Worm (Caenorhabditis elegans) whole organism, L4 larva: ENCODE measurements around the gene tiar-1.

Experiments
- D1046.2 ChIP-seq: fragments of 200-800 bp; sonication (Bioruptor generic); IDR thresholded peaks from 2 replicates; pipeline ENCODE4 v1.3.6; 2022; ENCODE audit warnings: missing genetic modification characterization, missing compliant biosample characterization
- F26F4.8 ChIP-seq: fragments of 200-800 bp; sonication (Bioruptor generic); conservative IDR thresholded peaks from 2 replicates; pipeline ENCODE4 v1.3.6; 2022; ENCODE audit warnings: missing genetic modification characterization, missing compliant biosample characterization
- F44E2.7 ChIP-seq: fragments of 200-800 bp; sonication (Bioruptor generic); IDR thresholded peaks from 2 replicates; pipeline ENCODE4 v2.1.2; 2022; ENCODE audit warnings: missing genetic modification characterization, missing compliant biosample characterization
- F49E8.2 ChIP-seq: sonication (generic microtip); optimal IDR thresholded peaks from 2 replicates; lab custom pipeline; 2016; ENCODE audit warnings: missing compliant biosample characterization, mild to moderate bottlenecking, missing genetic modification characterization, borderline replicate concordance
- T20F7.1 ChIP-seq: fragments of 200-800 bp; sonication (Bioruptor generic); optimal IDR thresholded peaks from 2 replicates; lab custom pipeline; 2018; ENCODE audit warnings: mild to moderate bottlenecking, missing genetic modification characterization, missing compliant biosample characterization
- Y105C5A.15 ChIP-seq: fragments of 200-800 bp; sonication (Bioruptor generic); IDR thresholded peaks from 2 replicates; pipeline ENCODE4 v1.3.6; 2022; ENCODE audit warnings: missing genetic modification characterization, missing compliant biosample characterization
- aha-1 ChIP-seq: fragments of 150-350 bp; peaks from one replicate; lab custom pipeline; 2014; ENCODE audit warnings: missing biosample characterization, missing genetic modification characterization
- aly-2 ChIP-seq: sonication (generic microtip); optimal IDR thresholded peaks from 2 replicates; lab custom pipeline; 2018; ENCODE audit warnings: missing biosample characterization, missing genetic modification characterization
- arid-1 ChIP-seq: fragments of 200-800 bp; sonication (Bioruptor generic); conservative IDR thresholded peaks from 2 replicates; pipeline ENCODE4 v1.3.6; 2022; ENCODE audit warnings: missing genetic modification reagents, missing genetic modification characterization, missing compliant biosample characterization
- ceh-20 ChIP-seq: fragments of 200-800 bp; sonication (Bioruptor generic); IDR thresholded peaks from 2 replicates; pipeline ENCODE4 v1.3.6; 2022; ENCODE audit warnings: missing genetic modification reagents, missing genetic modification characterization, missing compliant biosample characterization
- ceh-28 ChIP-seq: fragments of 150-350 bp; optimal IDR thresholded peaks from 2 replicates; lab custom pipeline; 2014; ENCODE audit warnings: missing biosample characterization, missing genetic modification reagents, missing genetic modification characterization
- ceh-62 ChIP-seq: sonication (generic microtip); optimal IDR thresholded peaks from 2 replicates; lab custom pipeline; 2017; ENCODE audit warnings: missing biosample characterization, missing genetic modification characterization
- ctbp-1 ChIP-seq: fragments of 200-800 bp; sonication (Bioruptor generic); IDR thresholded peaks from 2 replicates; pipeline ENCODE4 v1.3.6; 2022; ENCODE audit warnings: missing genetic modification reagents, missing genetic modification characterization, missing compliant biosample characterization
- daf-16 ChIP-seq, 3 experiments: sonication (generic microtip); optimal IDR thresholded peaks; 2 replicates each; lab custom pipeline; 2016 to 2017; ENCODE audit warnings: missing genetic modification characterization in 3 of 3, missing genetic modification reagents in 3 of 3, mild to moderate bottlenecking in 2 of 3, missing compliant biosample characterization in 2 of 3, missing biosample characterization in 1 of 3, moderate library complexity in 1 of 3
- dmd-6 ChIP-seq: fragments of 200-800 bp; sonication (Bioruptor generic); IDR thresholded peaks from 2 replicates; pipeline ENCODE4 v1.3.6; 2022; ENCODE audit warnings: missing genetic modification reagents, missing genetic modification characterization, missing compliant biosample characterization
- dmd-8 ChIP-seq: fragments of 200-800 bp; sonication (Bioruptor generic); IDR thresholded peaks from 2 replicates; pipeline ENCODE4 v1.3.6; 2022; ENCODE audit warnings: missing genetic modification characterization, missing compliant biosample characterization
- dve-1 ChIP-seq: sonication (generic microtip); optimal IDR thresholded peaks from 2 replicates; lab custom pipeline; 2017; ENCODE audit warnings: antibody characterized with exemption, mild to moderate bottlenecking, missing genetic modification characterization, missing compliant biosample characterization; ENCODE audit not compliant: insufficient read depth
- fos-1 ChIP-seq: fragments of 150-350 bp; optimal IDR thresholded peaks from 2 replicates; lab custom pipeline; 2014; ENCODE audit warnings: missing biosample characterization, missing genetic modification characterization
- gei-8 ChIP-seq: fragments of 200-800 bp; sonication (Bioruptor generic); optimal IDR thresholded peaks from 2 replicates; lab custom pipeline; 2018; ENCODE audit warnings: mild to moderate bottlenecking, missing genetic modification characterization, missing compliant biosample characterization
- hif-1 ChIP-seq, 2 experiments: sonication (generic microtip); optimal IDR thresholded peaks; 2 replicates each; lab custom pipeline; 2016 to 2017; ENCODE audit warnings: missing compliant biosample characterization in 2 of 2, missing genetic modification characterization in 2 of 2, missing genetic modification reagents in 2 of 2, missing genotype in 2 of 2, mild to moderate bottlenecking in 1 of 2
- hlh-11 ChIP-seq: fragments of 200-800 bp; sonication (Bioruptor generic); optimal IDR thresholded peaks from 2 replicates; lab custom pipeline; 2018; ENCODE audit warnings: mild to moderate bottlenecking, missing genetic modification characterization, missing compliant biosample characterization
- jun-1 ChIP-seq: fragments of 150-350 bp; optimal IDR thresholded peaks from 2 replicates; lab custom pipeline; 2014; ENCODE audit warnings: missing biosample characterization, missing genetic modification reagents, missing genetic modification characterization
- lin-15B ChIP-seq: fragments of 150-350 bp; sonication (generic microtip); optimal IDR thresholded peaks from 3 replicates; lab custom pipeline; 2014; ENCODE audit warnings: missing biosample characterization, missing genetic modification characterization
- lin-29 ChIP-seq: fragments of 200-800 bp; sonication (Bioruptor generic); IDR thresholded peaks from 2 replicates; pipeline ENCODE4 v1.3.6; 2022; ENCODE audit warnings: missing genetic modification reagents, missing genetic modification characterization, missing compliant biosample characterization
- madf-9 ChIP-seq: fragments of 200-800 bp; sonication (Bioruptor generic); conservative IDR thresholded peaks from 2 replicates; pipeline ENCODE4 v1.3.6; 2022; ENCODE audit warnings: missing genetic modification reagents, missing genetic modification characterization, missing compliant biosample characterization
- mep-1 ChIP-seq: fragments of 150-350 bp; sonication (generic microtip); optimal IDR thresholded peaks from 3 replicates; lab custom pipeline; 2014; ENCODE audit warnings: missing biosample characterization, missing genetic modification characterization
- mxl-2 ChIP-seq: fragments of 200-800 bp; sonication (Bioruptor generic); conservative IDR thresholded peaks from 2 replicates; pipeline ENCODE4 v1.3.6; 2022; ENCODE audit warnings: missing genetic modification reagents, missing genetic modification characterization, missing compliant biosample characterization
- mxl-3 ChIP-seq: fragments of 200-800 bp; sonication (Bioruptor generic); optimal IDR thresholded peaks from 2 replicates; lab custom pipeline; 2018; ENCODE audit warnings: mild to moderate bottlenecking, missing genetic modification characterization, missing compliant biosample characterization
- nhr-10 ChIP-seq: fragments of 150-350 bp; optimal IDR thresholded peaks from 2 replicates; lab custom pipeline; 2014; ENCODE audit warnings: missing biosample characterization, missing genetic modification characterization
- nhr-111 ChIP-seq: fragments of 200-800 bp; sonication (Bioruptor generic); optimal IDR thresholded peaks from 2 replicates; lab custom pipeline; 2018; ENCODE audit warnings: mild to moderate bottlenecking, missing genetic modification characterization, missing compliant biosample characterization
- nhr-25 ChIP-seq: sonication (generic microtip); optimal IDR thresholded peaks from 2 replicates; lab custom pipeline; 2017; ENCODE audit warnings: missing genetic modification characterization, mild to moderate bottlenecking, missing compliant biosample characterization, antibody characterized with exemption, moderate library complexity, borderline replicate concordance; ENCODE audit not compliant: insufficient read depth
- nhr-28 ChIP-seq: fragments of 150-350 bp; optimal IDR thresholded peaks from 2 replicates; lab custom pipeline; 2014; ENCODE audit warnings: missing biosample characterization, missing genetic modification characterization
- nhr-41 ChIP-seq: fragments of 200-800 bp; sonication (Bioruptor generic); IDR thresholded peaks from 2 replicates; pipeline ENCODE4 v1.3.6; 2022; ENCODE audit warnings: missing genetic modification reagents, missing genetic modification characterization, missing compliant biosample characterization
- nhr-48 ChIP-seq: sonication (generic microtip); optimal IDR thresholded peaks from 2 replicates; lab custom pipeline; 2016; ENCODE audit warnings: mild to moderate bottlenecking, missing genetic modification characterization, missing compliant biosample characterization
- nhr-77 ChIP-seq: fragments of 150-350 bp; optimal IDR thresholded peaks from 2 replicates; lab custom pipeline; 2014; ENCODE audit warnings: missing biosample characterization, missing genetic modification characterization
- pqm-1 ChIP-seq: sonication (generic microtip); optimal IDR thresholded peaks from 2 replicates; lab custom pipeline; 2017; ENCODE audit warnings: missing biosample characterization, missing genetic modification characterization
- rbr-2 ChIP-seq: sonication (generic microtip); optimal IDR thresholded peaks from 2 replicates; lab custom pipeline; 2016; ENCODE audit warnings: missing genotype, missing genetic modification characterization, missing compliant biosample characterization
- saeg-2 ChIP-seq: fragments of 200-800 bp; sonication (Bioruptor generic); IDR thresholded peaks from 2 replicates; pipeline ENCODE4 v1.3.6; 2022; ENCODE audit warnings: missing genetic modification reagents, missing genetic modification characterization, missing compliant biosample characterization
- skn-1 ChIP-seq: fragments of 150-350 bp; optimal IDR thresholded peaks from 2 replicates; lab custom pipeline; 2014; ENCODE audit warnings: missing biosample characterization, missing genetic modification characterization
- tag-97 ChIP-seq: fragments of 200-800 bp; sonication (Bioruptor generic); IDR thresholded peaks from 2 replicates; pipeline ENCODE4 v1.3.6; 2022; ENCODE audit warnings: missing genetic modification characterization, missing compliant biosample characterization
- tra-1 ChIP-seq: fragments of 200-800 bp; sonication (Bioruptor generic); IDR thresholded peaks from 2 replicates; pipeline ENCODE4 v1.3.6; 2022; ENCODE audit warnings: missing genetic modification reagents, missing genetic modification characterization, missing compliant biosample characterization
- unc-130 ChIP-seq: sonication (generic microtip); optimal IDR thresholded peaks from 2 replicates; lab custom pipeline; 2016; ENCODE audit warnings: missing genetic modification reagents, missing genetic modification characterization, missing compliant biosample characterization
- unc-39 ChIP-seq: sonication (generic microtip); optimal IDR thresholded peaks from 2 replicates; lab custom pipeline; 2017; ENCODE audit warnings: missing biosample characterization, missing genetic modification characterization
- unc-62 ChIP-seq, 3 experiments: fragments of 150-350 bp in 1 of 3; sonication (generic microtip); optimal IDR thresholded peaks in 2 of 3; peaks in 1 of 3; 1 replicate in 1 of 3; 2 replicates in 2 of 3; lab custom pipeline; 2014 to 2017; ENCODE audit warnings: missing biosample characterization in 3 of 3, missing genetic modification characterization in 3 of 3, missing genetic modification reagents in 3 of 3, missing genotype in 1 of 3
- zfp-2 ChIP-seq: sonication (generic microtip); optimal IDR thresholded peaks from 2 replicates; lab custom pipeline; 2016; ENCODE audit warnings: mild to moderate bottlenecking, missing genetic modification characterization, missing compliant biosample characterization
- zfp-3 ChIP-seq: fragments of 200-800 bp; sonication (Bioruptor generic); conservative IDR thresholded peaks from 2 replicates; pipeline ENCODE4 v1.3.6; 2022; ENCODE audit warnings: missing genetic modification reagents, missing genetic modification characterization, missing compliant biosample characterization
- zip-11 ChIP-seq: fragments of 200-800 bp; sonication (Bioruptor generic); IDR thresholded peaks from 2 replicates; pipeline ENCODE4 v1.3.6; 2022; ENCODE audit warnings: missing genetic modification characterization, missing compliant biosample characterization
- zip-2 ChIP-seq: fragments of 150-350 bp; optimal IDR thresholded peaks from 2 replicates; lab custom pipeline; 2014; ENCODE audit warnings: missing biosample characterization, missing genetic modification characterization

Gene tiar-1

DNA sequence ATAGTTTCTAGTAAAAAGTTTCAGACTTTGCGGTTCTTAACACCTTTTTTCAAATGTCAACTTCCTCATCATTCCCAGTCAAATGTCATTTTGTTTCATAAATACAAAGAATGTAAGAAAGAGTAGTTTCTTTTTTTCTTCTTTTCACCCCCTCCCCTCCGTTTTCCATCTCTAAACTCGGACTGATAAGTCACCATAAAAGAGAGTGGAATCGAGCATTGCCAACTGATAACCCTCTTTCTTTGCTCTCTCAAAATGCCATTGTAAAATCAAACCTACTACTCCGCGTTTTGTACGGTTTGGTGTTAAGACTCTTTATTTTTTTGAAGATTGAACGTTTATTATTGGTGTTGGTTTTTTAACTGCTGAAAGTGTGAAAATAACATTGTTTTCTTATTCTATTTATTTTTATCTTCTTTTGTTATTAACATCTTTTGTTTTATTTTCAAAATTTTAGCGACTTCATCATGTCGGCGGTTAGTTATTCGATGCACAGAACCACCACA, 35.2 kb upstream of the tiar-1 start, which contains the start of gene ifb-2 (continued):
- TF ChIP-seq ceh-20 (GFP tag; lab: Robert Waterston, UW) (no peak), unc-39 (tag; lab: Kevin White, UChicago) (no peak), dve-1 (tag; lab: Kevin White, UChicago) (peak; percentile 44), ceh-28 (no peak), mxl-3 (no peak), zip-11 (no peak), daf-16 (GFP tag; optimal IDR thresholded peaks at IDR 0.05; lab: Kevin White, UChicago) (no peak), daf-16 (tag; optimal IDR thresholded peaks at IDR 0.05; lab: Kevin White, UChicago) (peak; percentile 44), nhr-77 (tag; lab: Kevin White, UChicago) (peak; percentile 23), nhr-41 (GFP tag; lab: Robert Waterston, UW) (0 out of 2 replicates have a peak, but pooled peaks have one; percentile 48), hif-1 (tag; optimal IDR thresholded peaks at IDR 0.05; lab: Kevin White, UChicago) (no peak), aha-1 (tag; lab: Kevin White, UChicago) (no peak), jun-1 (tag; lab: Kevin White, UChicago) (no peak), skn-1 (no peak), lin-29 (GFP tag; lab: Robert Waterston, UW) (no peak), madf-9 (GFP tag; lab: Robert Waterston, UW) (no peak), rbr-2 (tag; lab: Kevin White, UChicago) (no peak), unc-130 (no peak), D1046.2 (no peak)
- TF ChIP-seq, all 104 proteins: peak for 9

DNA sequence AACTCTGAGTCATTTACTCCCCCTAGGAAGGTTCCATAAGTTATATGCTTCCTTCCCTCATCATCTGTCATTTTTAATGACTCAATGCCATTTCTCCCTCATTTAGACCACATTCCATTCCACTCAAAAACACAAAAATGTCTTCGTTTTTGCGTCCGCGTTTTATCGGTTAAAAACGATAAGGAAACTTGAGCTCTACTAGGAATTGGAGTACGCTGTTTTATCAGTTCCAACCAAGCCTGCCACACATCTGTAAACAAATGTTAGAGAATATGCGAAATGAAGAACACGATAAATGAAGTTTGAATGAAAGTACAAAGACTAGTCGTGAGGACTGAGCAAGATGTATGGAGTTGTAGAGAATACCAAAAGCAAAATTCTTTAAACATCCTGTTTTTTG, 33.8 kb upstream of the tiar-1 start:
- TF ChIP-seq zfp-2 (tag; lab: Kevin White, UChicago) (no peak), gei-8 (GFP tag; lab: Kevin White, UChicago) (no peak), nhr-10 (tag; lab: Kevin White, UChicago) (peak; percentile 46), zip-2 (no peak), dmd-8 (no peak), madf-9 (GFP tag; lab: Robert Waterston, UW) (no peak), hif-1 (tag; optimal IDR thresholded peaks at IDR 0.05; lab: Kevin White, UChicago) (no peak), nhr-28 (tag; lab: Kevin White, UChicago) (peak; percentile 72), arid-1 (GFP tag; lab: Robert Waterston, UW) (no peak), ceh-28 (no peak), mxl-2 (GFP tag; lab: Robert Waterston, UW) (no peak), ceh-62 (tag; lab: Kevin White, UChicago) (no peak), tag-97 (no peak), D1046.2 (no peak), mep-1 (tag; lab: Kevin White, UChicago) (peak; percentile 40), nhr-41 (GFP tag; lab: Robert Waterston, UW) (no peak), dmd-6 (GFP tag; lab: Robert Waterston, UW) (peak; percentile 87), ctbp-1 (no peak), F49E8.2 (tag; lab: Kevin White, UChicago) (no peak), nhr-111 (GFP tag; lab: Kevin White, UChicago) (no peak), aly-2 (tag; lab: Kevin White, UChicago) (no peak), fos-1 (no peak), F44E2.7 (GFP tag; lab: Robert Waterston, UW) (no peak), saeg-2 (no peak), Y105C5A.15 (GFP tag; lab: Robert Waterston, UW) (no peak), lin-15B (tag; lab: Kevin White, UChicago) (no peak), hlh-11 (tag; lab: Kevin White, UChicago) (peak; percentile 85), F26F4.8 (GFP tag; lab: Robert Waterston, UW) (no peak), unc-62 (GFP tag; optimal IDR thresholded peaks at IDR 0.05 in 1 of 2; lab: Kevin White, UChicago) (peak in 1 of 2 experiments; percentile 55), unc-62 (tag; optimal IDR thresholded peaks at IDR 0.05; lab: Kevin White, UChicago) (no peak), tra-1 (peak; percentile 45; the same call in 1 of the 2 replicates), skn-1 (no peak), dve-1 (tag; lab: Kevin White, UChicago) (peak; percentile 89), pqm-1 (peak; percentile 100), nhr-48 (peak; percentile 27), zfp-3 (GFP tag; lab: Robert Waterston, UW) (no peak), jun-1 (tag; lab: Kevin White, UChicago) (no peak), nhr-25 (tag; lab: Kevin White, UChicago) (no peak), T20F7.1 (GFP tag; lab: Kevin White, UChicago) (no peak)
